Worm (Caenorhabditis elegans) whole organism, mixed stage, embryonic: ENCODE measurements around the gene paqr-3.

Experiments used
- ceh-39 ChIP-seq: fragments of 150-350 bp; optimal IDR thresholded peaks from 2 replicates; lab custom pipeline; 2014; ENCODE audit warnings: missing biosample characterization, missing genetic modification characterization
- lin-13 ChIP-seq: fragments of 150-350 bp; optimal IDR thresholded peaks from 2 replicates; lab custom pipeline; 2014; ENCODE audit warnings: missing biosample characterization, missing genetic modification characterization
- mab-5 ChIP-seq: fragments of 150-350 bp; optimal IDR thresholded peaks from 2 replicates; lab custom pipeline; 2014; ENCODE audit warnings: missing biosample characterization, missing genetic modification characterization

DNA sequence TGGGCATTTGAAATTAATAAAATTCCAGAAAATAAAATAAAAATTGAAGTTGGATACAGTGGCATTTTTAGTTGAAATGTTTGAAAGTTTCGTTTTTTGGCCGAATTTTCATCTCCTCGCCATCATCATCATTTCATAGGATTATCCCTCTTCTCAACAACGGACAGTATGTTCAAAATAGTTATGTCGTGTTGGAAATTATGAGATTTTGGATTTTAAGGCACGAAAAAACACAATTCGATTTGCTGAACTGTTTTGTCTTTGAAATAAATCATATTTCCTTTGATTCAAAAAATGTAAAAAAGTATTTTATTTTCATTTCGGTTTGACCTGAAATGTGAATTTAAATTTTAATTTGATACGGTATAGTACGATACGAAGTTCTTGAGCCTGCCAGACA is 39.7 kb downstream of the paqr-3 start, which contains the start of gene srlf-28:
- TF ChIP-seq lin-13 (no peak), ceh-39 (tag; lab: Kevin White, UChicago) (no peak), mab-5 (tag; lab: Kevin White, UChicago) (no peak)
